Fruit fly (Drosophila melanogaster) S2 (cell line): Measurements from ENCODE around the gene Arfip.

Experiments
- CG8478 ChIP-seq: fragments of >200 bp; optimal IDR thresholded peaks from 2 replicates; lab custom pipeline; 2018
- CTCF ChIP-seq, 2 experiments: fragments of >200 bp; optimal IDR thresholded peaks; 2 replicates each; lab custom pipeline; 2018

dm6 chr3R:11216156-11216630 lies 18.6 kb downstream of the Arfip start, which contains the start of the genes RpS25 and CG4820:
- TF ChIP-seq CTCF (optimal IDR thresholded peaks at IDR 0.05; lab: Kevin White, UChicago): peak; percentile 3 to 55
- no peak for TF ChIP-seq CG8478 (lab: Kevin White, UChicago)
